Worm (Caenorhabditis elegans) whole organism, late embryonic: Measurements from ENCODE around the gene vab-9.

Experiments
- C38D4.7 ChIP-seq: fragments of 200-800 bp; sonication (Bioruptor generic); optimal IDR thresholded peaks from 2 replicates; lab custom pipeline; 2018; ENCODE audit warnings: mild to moderate bottlenecking, missing genetic modification characterization, moderate library complexity, missing compliant biosample characterization
- K02D7.2 ChIP-seq: sonication (generic microtip); optimal IDR thresholded peaks from 2 replicates; lab custom pipeline; 2017; ENCODE audit warnings: mild to moderate bottlenecking, missing genetic modification characterization, missing compliant biosample characterization
- K09A11.1 ChIP-seq: sonication (generic microtip); optimal IDR thresholded peaks from 2 replicates; lab custom pipeline; 2017; ENCODE audit warnings: antibody characterized with exemption, mild to moderate bottlenecking, missing genetic modification characterization, missing compliant biosample characterization; ENCODE audit not compliant: insufficient read depth
- T23F11.4 ChIP-seq: fragments of 200-800 bp; sonication (Bioruptor generic); optimal IDR thresholded peaks from 2 replicates; lab custom pipeline; 2018; ENCODE audit warnings: mild to moderate bottlenecking, missing genetic modification characterization, missing compliant biosample characterization
- ama-1 ChIP-seq: fragments of 150-350 bp; optimal IDR thresholded peaks from 2 replicates; lab custom pipeline; 2014
- ceh-14 ChIP-seq: sonication (generic microtip); optimal IDR thresholded peaks from 2 replicates; lab custom pipeline; 2016; ENCODE audit warnings: missing genotype, missing genetic modification characterization, missing compliant biosample characterization
- ceh-2 ChIP-seq: sonication (generic microtip); optimal IDR thresholded peaks from 2 replicates; lab custom pipeline; 2016; ENCODE audit warnings: missing genotype, missing genetic modification characterization, missing compliant biosample characterization
- ceh-22 ChIP-seq: sonication (generic microtip); optimal IDR thresholded peaks from 2 replicates; lab custom pipeline; 2017; ENCODE audit warnings: missing biosample characterization, missing genetic modification characterization
- ceh-31 ChIP-seq: sonication (generic microtip); optimal IDR thresholded peaks from 2 replicates; lab custom pipeline; 2016; ENCODE audit warnings: missing genetic modification characterization, missing compliant biosample characterization
- ceh-6 ChIP-seq: fragments of 200-800 bp; sonication (Bioruptor generic); optimal IDR thresholded peaks from 2 replicates; lab custom pipeline; 2018; ENCODE audit warnings: mild to moderate bottlenecking, missing genetic modification characterization, missing compliant biosample characterization
- ceh-9 ChIP-seq: sonication (generic microtip); optimal IDR thresholded peaks from 2 replicates; lab custom pipeline; 2016; ENCODE audit warnings: mild to moderate bottlenecking, missing genetic modification characterization, inconsistent platforms, missing compliant biosample characterization
- dmd-4 ChIP-seq: sonication (generic microtip); optimal IDR thresholded peaks from 2 replicates; lab custom pipeline; 2016; ENCODE audit warnings: borderline replicate concordance, missing genetic modification characterization, missing compliant biosample characterization
- elt-2 ChIP-seq: sonication (generic microtip); optimal IDR thresholded peaks from 2 replicates; lab custom pipeline; 2016; ENCODE audit warnings: missing genetic modification reagents, missing genetic modification characterization, missing compliant biosample characterization
- elt-4 ChIP-seq: sonication (generic microtip); optimal IDR thresholded peaks from 2 replicates; lab custom pipeline; 2016; ENCODE audit warnings: missing genetic modification characterization, missing compliant biosample characterization
- ets-4 ChIP-seq: sonication (generic microtip); optimal IDR thresholded peaks from 2 replicates; lab custom pipeline; 2016; ENCODE audit warnings: missing genetic modification characterization, missing compliant biosample characterization
- fax-1 ChIP-seq: sonication (generic microtip); optimal IDR thresholded peaks from 2 replicates; lab custom pipeline; 2016; ENCODE audit warnings: missing genotype, missing genetic modification characterization, missing compliant biosample characterization
- fkh-10 ChIP-seq: fragments of 150-350 bp; optimal IDR thresholded peaks from 2 replicates; lab custom pipeline; 2014; ENCODE audit warnings: missing biosample characterization, missing genetic modification reagents, missing genetic modification characterization
- fkh-6 ChIP-seq: sonication (generic microtip); optimal IDR thresholded peaks from 2 replicates; lab custom pipeline; 2016; ENCODE audit warnings: missing genetic modification characterization, missing compliant biosample characterization
- gmeb-2 ChIP-seq: sonication (generic microtip); optimal IDR thresholded peaks from 2 replicates; lab custom pipeline; 2016; ENCODE audit warnings: missing genetic modification characterization, inconsistent platforms, missing compliant biosample characterization
- hlh-30 ChIP-seq: sonication (generic microtip); optimal IDR thresholded peaks from 2 replicates; lab custom pipeline; 2017; ENCODE audit warnings: antibody characterized with exemption, missing genetic modification characterization, missing compliant biosample characterization; ENCODE audit not compliant: insufficient read depth
- hlh-8 ChIP-seq: sonication (generic microtip); optimal IDR thresholded peaks from 2 replicates; lab custom pipeline; 2016; ENCODE audit warnings: missing genotype, missing genetic modification characterization, missing compliant biosample characterization
- lin-11 ChIP-seq: fragments of 200-800 bp; sonication (Bioruptor generic); optimal IDR thresholded peaks from 2 replicates; lab custom pipeline; 2018; ENCODE audit warnings: mild to moderate bottlenecking, missing genetic modification characterization, missing compliant biosample characterization
- madf-2 ChIP-seq: sonication (generic microtip); optimal IDR thresholded peaks from 2 replicates; lab custom pipeline; 2017; ENCODE audit warnings: missing genetic modification characterization, missing compliant biosample characterization
- nhr-11 ChIP-seq: fragments of 150-350 bp; optimal IDR thresholded peaks from 2 replicates; lab custom pipeline; 2014; ENCODE audit warnings: missing biosample characterization, missing genetic modification characterization
- npax-4 ChIP-seq: sonication (generic microtip); optimal IDR thresholded peaks from 2 replicates; lab custom pipeline; 2016; ENCODE audit warnings: missing genetic modification characterization, missing compliant biosample characterization
- pax-1 ChIP-seq: fragments of 150-350 bp; optimal IDR thresholded peaks from 2 replicates; lab custom pipeline; 2014; ENCODE audit warnings: missing biosample characterization, missing genetic modification characterization
- pha-4 ChIP-seq: fragments of 150-350 bp; optimal IDR thresholded peaks from 2 replicates; lab custom pipeline; 2018; ENCODE audit warnings: missing biosample characterization, missing genetic modification reagents, missing genetic modification characterization
- sdc-2 ChIP-seq: sonication (generic microtip); optimal IDR thresholded peaks from 2 replicates; lab custom pipeline; 2016; ENCODE audit warnings: missing genotype, missing genetic modification characterization, missing compliant biosample characterization
- tbx-2 ChIP-seq: sonication (generic microtip); optimal IDR thresholded peaks from 2 replicates; lab custom pipeline; 2016; ENCODE audit warnings: missing genetic modification characterization, missing compliant biosample characterization
- unc-42 ChIP-seq: sonication (generic microtip); optimal IDR thresholded peaks from 2 replicates; lab custom pipeline; 2016; ENCODE audit warnings: missing genotype, missing genetic modification characterization, missing compliant biosample characterization
- unc-55 ChIP-seq: sonication (generic microtip); optimal IDR thresholded peaks from 2 replicates; lab custom pipeline; 2017; ENCODE audit warnings: missing biosample characterization, missing genetic modification reagents, missing genetic modification characterization
- zip-5 ChIP-seq: sonication (generic microtip); optimal IDR thresholded peaks from 2 replicates; lab custom pipeline; 2016; ENCODE audit warnings: missing genetic modification characterization, missing compliant biosample characterization

The vab-9 gene

DNA sequence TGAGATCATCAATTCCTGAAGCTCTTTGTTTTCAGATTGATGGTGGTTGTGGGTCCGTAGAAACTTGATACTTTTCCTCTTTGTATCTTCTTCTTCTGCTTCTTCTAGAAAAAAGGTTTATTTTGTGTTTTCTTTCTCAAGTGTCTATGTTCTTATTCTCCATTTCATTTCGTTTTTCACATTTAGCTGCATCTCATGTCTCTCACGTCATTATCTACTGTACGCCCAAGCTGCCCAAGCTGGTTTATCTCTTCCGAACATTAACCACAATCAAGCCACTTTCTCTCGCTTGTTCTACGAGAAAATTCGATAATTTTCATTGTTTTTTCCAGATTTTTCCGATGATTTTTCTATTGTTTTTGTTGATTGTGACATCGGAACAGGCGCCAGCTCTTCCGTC lies 38.3 kb downstream of the vab-9 start, which contains the start of gene F28C6.5:
TSS of gene F28C6.5 (plus strand) at position 301 of the 400 bp plus-strand sequence.
- no peak for TF ChIP-seq K02D7.2 (tag; lab: Kevin White, UChicago)
- TF ChIP-seq elt-4 (tag; lab: Kevin White, UChicago), result no peak
- no peak for TF ChIP-seq tbx-2
- TF ChIP-seq hlh-30 (tag; lab: Kevin White, UChicago), result no peak
- TF ChIP-seq C38D4.7 (GFP tag; lab: Kevin White, UChicago), result no peak
- TF ChIP-seq hlh-8 (tag; lab: Kevin White, UChicago), result no peak
- no peak for TF ChIP-seq ceh-6 (GFP tag; lab: Kevin White, UChicago)
- TF ChIP-seq ama-1 (lab: Kevin White, UChicago), result no peak
- no peak for TF ChIP-seq unc-55
- no peak for TF ChIP-seq madf-2 (tag; lab: Kevin White, UChicago)
- TF ChIP-seq elt-2, result no peak
- no peak for TF ChIP-seq pha-4

DNA sequence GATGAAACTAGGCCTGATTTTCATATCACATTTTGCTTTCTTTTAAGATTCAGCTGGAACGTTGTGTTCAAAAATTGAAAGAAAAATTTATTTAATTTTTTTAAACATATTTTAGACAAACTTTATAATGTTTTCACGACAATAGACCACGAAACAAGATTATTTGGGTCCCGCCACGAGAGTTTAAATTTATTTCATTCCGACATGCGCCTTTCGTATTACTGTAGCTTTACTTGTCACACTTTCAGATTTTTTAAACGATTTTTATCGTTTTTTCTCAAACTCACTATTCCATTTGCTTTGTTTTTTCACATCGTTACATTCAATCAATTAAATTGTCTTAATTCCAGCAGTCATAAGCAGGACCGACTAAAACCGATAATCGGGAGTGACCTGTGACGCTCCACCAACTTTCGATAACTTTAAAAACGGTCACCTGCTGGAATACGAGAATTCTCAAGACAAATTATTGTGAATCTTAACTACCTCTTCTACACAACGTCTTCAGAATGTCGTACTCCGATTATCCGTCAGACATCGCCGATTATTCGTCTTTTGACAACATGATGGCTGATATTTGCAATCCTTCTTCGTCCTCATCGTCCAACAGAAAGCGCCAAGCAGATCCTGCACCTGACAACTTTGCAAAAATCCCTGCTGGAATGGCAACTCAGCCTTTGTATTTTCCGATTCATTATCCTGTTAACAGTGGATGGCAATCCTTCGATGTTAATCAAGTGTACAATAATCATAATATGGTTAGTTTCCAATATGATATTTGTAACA lies 43.5 kb downstream of the vab-9 start, which contains the start of gene aptf-3:
TSS of gene aptf-3 (plus strand) at position 351 of the 786 bp plus-strand sequence.
- TF ChIP-seq dmd-4 (tag; lab: Kevin White, UChicago) (no peak), ama-1 (lab: Kevin White, UChicago) (no peak), fkh-6 (no peak), ceh-9 (no peak), ets-4 (tag; lab: Kevin White, UChicago) (no peak), gmeb-2 (tag; lab: Kevin White, UChicago) (no peak), ceh-2 (tag; lab: Kevin White, UChicago) (no peak), ceh-31 (tag; lab: Kevin White, UChicago) (no peak), zip-5 (tag; lab: Kevin White, UChicago) (no peak), K09A11.1 (tag; lab: Kevin White, UChicago) (no peak), hlh-30 (tag; lab: Kevin White, UChicago) (no peak), pax-1 (tag; lab: Kevin White, UChicago) (no peak), fkh-10 (no peak), madf-2 (tag; lab: Kevin White, UChicago) (no peak), fax-1 (tag; lab: Kevin White, UChicago) (no peak), npax-4 (tag; lab: Kevin White, UChicago) (no peak)

DNA sequence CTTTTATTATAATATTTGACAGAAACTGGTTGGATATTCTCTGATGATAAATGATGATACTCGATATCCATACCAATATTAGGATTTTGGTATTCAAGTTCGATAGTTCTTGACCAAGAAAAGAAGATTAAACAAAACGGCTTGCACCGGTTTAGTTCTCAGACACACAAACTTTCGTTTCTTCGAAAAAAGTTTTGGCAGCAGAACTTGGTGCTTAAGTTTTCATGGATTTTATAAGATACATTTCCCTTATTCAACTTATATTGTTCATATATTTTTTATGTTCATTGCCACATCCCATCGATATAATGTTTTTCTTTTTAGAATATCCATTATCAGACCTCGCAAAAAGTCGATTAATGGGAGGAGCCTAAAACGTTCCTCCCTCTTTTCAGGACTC lies 46.8 kb downstream of the vab-9 start, which contains the start of gene aptf-4:
TSS of gene aptf-4 (plus strand) at position 301 of the 400 bp plus-strand sequence.
- TF ChIP-seq ceh-31 (tag; lab: Kevin White, UChicago) (no peak), sdc-2 (tag; lab: Kevin White, UChicago) (no peak), T23F11.4 (GFP tag; lab: Kevin White, UChicago) (no peak), K09A11.1 (tag; lab: Kevin White, UChicago) (no peak), npax-4 (tag; lab: Kevin White, UChicago) (no peak), ceh-22 (tag; lab: Kevin White, UChicago) (no peak), K02D7.2 (tag; lab: Kevin White, UChicago) (no peak), fkh-10 (no peak)

DNA sequence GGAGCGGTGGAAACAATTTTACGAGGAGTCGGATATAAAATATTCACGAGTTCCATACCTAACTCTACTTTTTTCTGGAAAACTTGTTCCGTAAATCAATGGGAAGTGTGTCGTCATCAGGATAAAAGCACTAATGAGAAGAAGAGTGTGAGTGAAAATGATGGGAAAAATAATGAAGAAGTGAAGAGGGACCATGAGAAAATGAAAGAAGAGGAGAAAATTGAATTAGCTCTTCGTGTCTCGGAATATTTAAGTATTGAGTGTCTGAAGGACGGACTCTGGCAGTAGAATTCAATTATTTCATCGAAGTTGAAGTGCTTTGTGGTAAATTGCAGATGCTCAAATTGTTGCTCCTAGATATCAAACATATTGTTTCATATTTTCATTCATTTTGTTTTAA lies 48.3 kb downstream of the vab-9 start:
- TF ChIP-seq unc-42, result peak; percentile 99
- TF ChIP-seq ceh-14 (tag; lab: Kevin White, UChicago), result peak; percentile 53
- peak; percentile 81 for TF ChIP-seq ceh-31 (tag; lab: Kevin White, UChicago)
- TF ChIP-seq nhr-11 (tag; lab: Kevin White, UChicago), result no peak

DNA sequence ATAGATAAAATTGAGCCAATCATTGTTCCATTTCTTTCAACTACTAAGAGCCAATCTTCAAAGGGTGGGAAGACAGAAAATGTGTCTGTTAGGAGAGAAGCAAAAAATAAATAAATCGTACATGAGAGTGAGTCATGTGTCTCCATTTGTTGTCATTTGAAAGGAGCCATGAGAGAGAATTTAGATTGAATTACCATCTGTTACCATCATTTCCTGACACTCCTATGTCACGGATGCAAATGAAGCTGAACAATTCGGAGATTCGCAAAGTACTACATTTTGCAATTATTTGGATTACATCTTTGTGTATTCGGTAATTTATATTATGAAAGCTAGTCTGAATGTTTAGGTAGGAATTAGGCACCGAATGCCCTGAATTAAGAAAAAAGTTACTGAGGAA lies 49.1 kb downstream of the vab-9 start:
- no peak for TF ChIP-seq ceh-14 (tag; lab: Kevin White, UChicago)
- TF ChIP-seq gmeb-2 (tag; lab: Kevin White, UChicago), result no peak
- TF ChIP-seq lin-11 (tag; lab: Kevin White, UChicago), result no peak
- TF ChIP-seq unc-55, result no peak
- peak; percentile 81 for TF ChIP-seq unc-42
- TF ChIP-seq ceh-22 (tag; lab: Kevin White, UChicago), result no peak
